Worm (Caenorhabditis elegans) whole organism, L4 larva: ENCODE measurements around the gene Y39B6A.42.

Source experiments
- F10B5.3 ChIP-seq: sonication (generic microtip); optimal IDR thresholded peaks from 2 replicates; lab custom pipeline; 2016; ENCODE audit warnings: mild to moderate bottlenecking, missing genetic modification characterization, missing compliant biosample characterization
- F26F4.8 ChIP-seq: fragments of 200-800 bp; sonication (Bioruptor generic); conservative IDR thresholded peaks from 2 replicates; pipeline ENCODE4 v1.3.6; 2022; ENCODE audit warnings: missing genetic modification characterization, missing compliant biosample characterization
- F37D6.2 ChIP-seq: sonication (generic microtip); optimal IDR thresholded peaks from 2 replicates; lab custom pipeline; 2016; ENCODE audit warnings: mild to moderate bottlenecking, missing genetic modification characterization, missing compliant biosample characterization
- F44E2.7 ChIP-seq: fragments of 200-800 bp; sonication (Bioruptor generic); IDR thresholded peaks from 2 replicates; pipeline ENCODE4 v2.1.2; 2022; ENCODE audit warnings: missing genetic modification characterization, missing compliant biosample characterization
- F49E8.2 ChIP-seq: sonication (generic microtip); optimal IDR thresholded peaks from 2 replicates; lab custom pipeline; 2016; ENCODE audit warnings: missing compliant biosample characterization, mild to moderate bottlenecking, missing genetic modification characterization, borderline replicate concordance
- T26A8.4 ChIP-seq: fragments of 200-800 bp; sonication (Bioruptor generic); IDR thresholded peaks from 2 replicates; pipeline ENCODE4 v1.3.6; 2022; ENCODE audit warnings: missing genetic modification characterization, missing compliant biosample characterization
- Y105C5A.15 ChIP-seq: fragments of 200-800 bp; sonication (Bioruptor generic); IDR thresholded peaks from 2 replicates; pipeline ENCODE4 v1.3.6; 2022; ENCODE audit warnings: missing genetic modification characterization, missing compliant biosample characterization
- Y5F2A.4 ChIP-seq: fragments of 200-800 bp; sonication (Bioruptor generic); optimal IDR thresholded peaks from 2 replicates; lab custom pipeline; 2018; ENCODE audit warnings: mild to moderate bottlenecking, missing genetic modification characterization, missing compliant biosample characterization
- ZK546.5 ChIP-seq, 2 experiments: sonication (generic microtip); optimal IDR thresholded peaks; 2 replicates each; lab custom pipeline; 2017; ENCODE audit warnings: missing biosample characterization in 2 of 2, missing genetic modification characterization in 2 of 2
- arid-1 ChIP-seq: fragments of 200-800 bp; sonication (Bioruptor generic); conservative IDR thresholded peaks from 2 replicates; pipeline ENCODE4 v1.3.6; 2022; ENCODE audit warnings: missing genetic modification reagents, missing genetic modification characterization, missing compliant biosample characterization
- ceh-20 ChIP-seq: fragments of 200-800 bp; sonication (Bioruptor generic); IDR thresholded peaks from 2 replicates; pipeline ENCODE4 v1.3.6; 2022; ENCODE audit warnings: missing genetic modification reagents, missing genetic modification characterization, missing compliant biosample characterization
- ceh-32 ChIP-seq: sonication (generic microtip); optimal IDR thresholded peaks from 2 replicates; lab custom pipeline; 2016; ENCODE audit warnings: mild to moderate bottlenecking, missing genetic modification characterization, missing compliant biosample characterization; ENCODE audit not compliant: poor library complexity
- ceh-44 ChIP-seq: fragments of 200-800 bp; sonication (Bioruptor generic); IDR thresholded peaks from 2 replicates; pipeline ENCODE4 v1.3.6; 2022; ENCODE audit warnings: missing genetic modification reagents, missing genetic modification characterization, missing compliant biosample characterization
- ceh-62 ChIP-seq: sonication (generic microtip); optimal IDR thresholded peaks from 2 replicates; lab custom pipeline; 2017; ENCODE audit warnings: missing biosample characterization, missing genetic modification characterization
- ctbp-1 ChIP-seq: fragments of 200-800 bp; sonication (Bioruptor generic); IDR thresholded peaks from 2 replicates; pipeline ENCODE4 v1.3.6; 2022; ENCODE audit warnings: missing genetic modification reagents, missing genetic modification characterization, missing compliant biosample characterization
- daf-12 ChIP-seq: fragments of 150-350 bp; optimal IDR thresholded peaks from 2 replicates; lab custom pipeline; 2014; ENCODE audit warnings: missing biosample characterization, missing genetic modification reagents, missing genetic modification characterization
- daf-16 ChIP-seq, 3 experiments: sonication (generic microtip); optimal IDR thresholded peaks; 2 replicates each; lab custom pipeline; 2016 to 2017; ENCODE audit warnings: missing genetic modification characterization in 3 of 3, missing genetic modification reagents in 3 of 3, mild to moderate bottlenecking in 2 of 3, missing compliant biosample characterization in 2 of 3, missing biosample characterization in 1 of 3, moderate library complexity in 1 of 3
- daf-8 ChIP-seq: fragments of 200-800 bp; sonication (Bioruptor generic); IDR thresholded peaks from 2 replicates; pipeline ENCODE4 v1.3.6; 2022; ENCODE audit warnings: missing genetic modification characterization, missing compliant biosample characterization
- dmd-6 ChIP-seq: fragments of 200-800 bp; sonication (Bioruptor generic); IDR thresholded peaks from 2 replicates; pipeline ENCODE4 v1.3.6; 2022; ENCODE audit warnings: missing genetic modification reagents, missing genetic modification characterization, missing compliant biosample characterization
- dmd-9 ChIP-seq: fragments of 200-800 bp; sonication (Bioruptor generic); IDR thresholded peaks from 2 replicates; pipeline ENCODE4 v1.3.6; 2022; ENCODE audit warnings: missing genetic modification reagents, missing genetic modification characterization, missing compliant biosample characterization
- duxl-1 ChIP-seq: sonication (generic microtip); optimal IDR thresholded peaks from 2 replicates; lab custom pipeline; 2016; ENCODE audit warnings: mild to moderate bottlenecking, missing genetic modification characterization, moderate library complexity, missing compliant biosample characterization; ENCODE audit not compliant: poor library complexity
- dve-1 ChIP-seq: sonication (generic microtip); optimal IDR thresholded peaks from 2 replicates; lab custom pipeline; 2017; ENCODE audit warnings: antibody characterized with exemption, mild to moderate bottlenecking, missing genetic modification characterization, missing compliant biosample characterization; ENCODE audit not compliant: insufficient read depth
- egl-43 ChIP-seq: fragments of 200-800 bp; sonication (Bioruptor generic); IDR thresholded peaks from 2 replicates; pipeline ENCODE4 v1.3.6; 2022; ENCODE audit warnings: missing genetic modification reagents, missing genetic modification characterization, missing compliant biosample characterization
- hif-1 ChIP-seq, 2 experiments: sonication (generic microtip); optimal IDR thresholded peaks; 2 replicates each; lab custom pipeline; 2016 to 2017; ENCODE audit warnings: missing compliant biosample characterization in 2 of 2, missing genetic modification characterization in 2 of 2, missing genetic modification reagents in 2 of 2, missing genotype in 2 of 2, mild to moderate bottlenecking in 1 of 2
- lin-13 ChIP-seq: fragments of 150-350 bp; optimal IDR thresholded peaks from 2 replicates; lab custom pipeline; 2014; ENCODE audit warnings: missing biosample characterization, missing genetic modification reagents, missing genetic modification characterization
- lin-29 ChIP-seq: fragments of 200-800 bp; sonication (Bioruptor generic); IDR thresholded peaks from 2 replicates; pipeline ENCODE4 v1.3.6; 2022; ENCODE audit warnings: missing genetic modification reagents, missing genetic modification characterization, missing compliant biosample characterization
- lir-3 ChIP-seq: sonication (generic microtip); optimal IDR thresholded peaks from 2 replicates; lab custom pipeline; 2016; ENCODE audit warnings: mild to moderate bottlenecking, missing genetic modification characterization, missing compliant biosample characterization
- mep-1 ChIP-seq: fragments of 150-350 bp; sonication (generic microtip); optimal IDR thresholded peaks from 3 replicates; lab custom pipeline; 2014; ENCODE audit warnings: missing biosample characterization, missing genetic modification characterization
- mes-2 ChIP-seq: sonication (generic microtip); optimal IDR thresholded peaks from 2 replicates; lab custom pipeline; 2016; ENCODE audit warnings: missing genotype, mild to moderate bottlenecking, missing genetic modification characterization, missing compliant biosample characterization; ENCODE audit not compliant: poor library complexity, severe bottlenecking
- nhr-10 ChIP-seq: fragments of 150-350 bp; optimal IDR thresholded peaks from 2 replicates; lab custom pipeline; 2014; ENCODE audit warnings: missing biosample characterization, missing genetic modification characterization
- nhr-102 ChIP-seq: sonication (generic microtip); optimal IDR thresholded peaks from 2 replicates; lab custom pipeline; 2016; ENCODE audit warnings: mild to moderate bottlenecking, missing genetic modification characterization, moderate library complexity, missing compliant biosample characterization
- nhr-11 ChIP-seq: fragments of 150-350 bp; optimal IDR thresholded peaks from 2 replicates; lab custom pipeline; 2014; ENCODE audit warnings: missing biosample characterization, missing genetic modification characterization
- nhr-25 ChIP-seq: sonication (generic microtip); optimal IDR thresholded peaks from 2 replicates; lab custom pipeline; 2017; ENCODE audit warnings: missing genetic modification characterization, mild to moderate bottlenecking, missing compliant biosample characterization, antibody characterized with exemption, moderate library complexity, borderline replicate concordance; ENCODE audit not compliant: insufficient read depth
- nhr-28 ChIP-seq: fragments of 150-350 bp; optimal IDR thresholded peaks from 2 replicates; lab custom pipeline; 2014; ENCODE audit warnings: missing biosample characterization, missing genetic modification characterization
- nhr-42 ChIP-seq: fragments of 200-800 bp; sonication (Bioruptor generic); IDR thresholded peaks from 2 replicates; pipeline ENCODE4 v1.3.6; 2022; ENCODE audit warnings: missing genetic modification characterization, missing compliant biosample characterization
- nhr-77 ChIP-seq: fragments of 150-350 bp; optimal IDR thresholded peaks from 2 replicates; lab custom pipeline; 2014; ENCODE audit warnings: missing biosample characterization, missing genetic modification characterization
- pha-4 ChIP-seq, 2 experiments: fragments of 150-350 bp in 1 of 2; fragments of 200-800 bp in 1 of 2; sonication (Bioruptor generic) in 1 of 2; IDR thresholded peaks in 1 of 2; optimal IDR thresholded peaks in 1 of 2; 2 replicates each; pipeline versions ENCODE4 v1.3.6 to Lab custom; 2014 to 2022; ENCODE audit warnings: missing genetic modification characterization in 2 of 2, missing genetic modification reagents in 2 of 2, missing biosample characterization in 1 of 2, missing compliant biosample characterization in 1 of 2
- php-3 ChIP-seq: fragments of 200-800 bp; sonication (Bioruptor generic); IDR thresholded peaks from 2 replicates; pipeline ENCODE4 v1.3.6; 2022; ENCODE audit warnings: missing genetic modification reagents, missing genetic modification characterization, missing compliant biosample characterization
- pqm-1 ChIP-seq: sonication (generic microtip); optimal IDR thresholded peaks from 2 replicates; lab custom pipeline; 2017; ENCODE audit warnings: missing biosample characterization, missing genetic modification characterization
- saeg-2 ChIP-seq: fragments of 200-800 bp; sonication (Bioruptor generic); IDR thresholded peaks from 2 replicates; pipeline ENCODE4 v1.3.6; 2022; ENCODE audit warnings: missing genetic modification reagents, missing genetic modification characterization, missing compliant biosample characterization
- sdz-12 ChIP-seq: fragments of 200-800 bp; sonication (Bioruptor generic); optimal IDR thresholded peaks from 2 replicates; lab custom pipeline; 2018; ENCODE audit warnings: mild to moderate bottlenecking, missing genetic modification characterization, missing compliant biosample characterization
- set-16 ChIP-seq: fragments of 200-800 bp; sonication (Bioruptor generic); IDR thresholded peaks from 2 replicates; pipeline ENCODE4 v1.3.6; 2022; ENCODE audit warnings: missing genetic modification reagents, missing genetic modification characterization, missing compliant biosample characterization
- tag-97 ChIP-seq: fragments of 200-800 bp; sonication (Bioruptor generic); IDR thresholded peaks from 2 replicates; pipeline ENCODE4 v1.3.6; 2022; ENCODE audit warnings: missing genetic modification characterization, missing compliant biosample characterization
- unc-39 ChIP-seq: sonication (generic microtip); optimal IDR thresholded peaks from 2 replicates; lab custom pipeline; 2017; ENCODE audit warnings: missing biosample characterization, missing genetic modification characterization
- zfp-2 ChIP-seq: sonication (generic microtip); optimal IDR thresholded peaks from 2 replicates; lab custom pipeline; 2016; ENCODE audit warnings: mild to moderate bottlenecking, missing genetic modification characterization, missing compliant biosample characterization
- zip-11 ChIP-seq: fragments of 200-800 bp; sonication (Bioruptor generic); IDR thresholded peaks from 2 replicates; pipeline ENCODE4 v1.3.6; 2022; ENCODE audit warnings: missing genetic modification characterization, missing compliant biosample characterization
- ztf-11 ChIP-seq: fragments of 150-350 bp; optimal IDR thresholded peaks from 2 replicates; lab custom pipeline; 2014; ENCODE audit warnings: missing biosample characterization, missing genetic modification characterization
- ztf-7 ChIP-seq: fragments of 150-350 bp; optimal IDR thresholded peaks from 2 replicates; lab custom pipeline; 2014; ENCODE audit warnings: missing biosample characterization, missing genetic modification characterization

The Y39B6A.42 gene

ce11 chrV:18957267-18957843 is 12.1 kb downstream of the Y39B6A.42 start, which contains the start of gene hrg-10:
Gene hrg-10 (minus strand): TSS chrV:18957317.
- no peak for TF ChIP-seq tag-97 (GFP tag; lab: Robert Waterston, UW)
- TF ChIP-seq ceh-32, result no peak
- TF ChIP-seq nhr-11, result no peak
- TF ChIP-seq dve-1 (tag; lab: Kevin White, UChicago), result peak; percentile 38
- no peak for TF ChIP-seq dmd-9 (GFP tag; lab: Robert Waterston, UW)
- TF ChIP-seq F26F4.8 (GFP tag; lab: Robert Waterston, UW), result no peak
- TF ChIP-seq lin-29, result no peak
- no peak for TF ChIP-seq duxl-1 (tag; lab: Kevin White, UChicago)
- TF ChIP-seq Y105C5A.15 (GFP tag; lab: Robert Waterston, UW), result no peak
- peak; percentile 3 for TF ChIP-seq nhr-77 (tag; lab: Kevin White, UChicago)
- no peak for TF ChIP-seq unc-39 (tag; lab: Kevin White, UChicago)
- no peak for TF ChIP-seq hif-1 (tag; optimal IDR thresholded peaks at IDR 0.05; lab: Kevin White, UChicago)
- TF ChIP-seq ctbp-1 (GFP tag; lab: Robert Waterston, UW), result no peak
- TF ChIP-seq nhr-102 (tag; lab: Kevin White, UChicago), result no peak
- no peak for TF ChIP-seq T26A8.4 (GFP tag; lab: Robert Waterston, UW)
- TF ChIP-seq lir-3 (tag; lab: Kevin White, UChicago), result no peak
- no peak for TF ChIP-seq daf-12
- TF ChIP-seq sdz-12 (GFP tag; lab: Kevin White, UChicago), result no peak
- TF ChIP-seq saeg-2 (GFP tag; lab: Robert Waterston, UW), result no peak
- TF ChIP-seq nhr-42 (GFP tag; lab: Robert Waterston, UW), result no peak
- TF ChIP-seq F44E2.7, result no peak
- peak; percentile 15 for TF ChIP-seq mep-1 (tag; lab: Kevin White, UChicago)
- TF ChIP-seq mes-2, result no peak
- no peak for TF ChIP-seq nhr-10 (tag; lab: Kevin White, UChicago)
- no peak for TF ChIP-seq lin-13 (GFP tag; lab: Kevin White, UChicago)
- no peak for TF ChIP-seq ceh-62
- no peak for TF ChIP-seq daf-16 (GFP tag; optimal IDR thresholded peaks at IDR 0.05; lab: Kevin White, UChicago)
- TF ChIP-seq daf-16 (tag; optimal IDR thresholded peaks at IDR 0.05; lab: Kevin White, UChicago), result peak; percentile 88
- TF ChIP-seq daf-8 (GFP tag; lab: Robert Waterston, UW), result no peak
- TF ChIP-seq set-16 (GFP tag; lab: Robert Waterston, UW), result no peak
- no peak for TF ChIP-seq ztf-7
- TF ChIP-seq zfp-2 (tag; lab: Kevin White, UChicago), result no peak
- TF ChIP-seq egl-43 (GFP tag; lab: Robert Waterston, UW), result no peak
- no peak for TF ChIP-seq F37D6.2 (tag; lab: Kevin White, UChicago)
- TF ChIP-seq ZK546.5 (tag; optimal IDR thresholded peaks at IDR 0.05; lab: Kevin White, UChicago), result no peak
- TF ChIP-seq arid-1 (GFP tag; lab: Robert Waterston, UW), result no peak
- no peak for TF ChIP-seq Y5F2A.4
- TF ChIP-seq zip-11 (GFP tag; lab: Robert Waterston, UW), result no peak
- no peak for TF ChIP-seq ceh-44 (GFP tag; lab: Robert Waterston, UW)
- no peak for TF ChIP-seq F10B5.3 (tag; lab: Kevin White, UChicago)
- TF ChIP-seq F49E8.2 (tag; lab: Kevin White, UChicago), result no peak
- peak; percentile 44 for TF ChIP-seq dmd-6 (GFP tag; lab: Robert Waterston, UW)
- no peak for TF ChIP-seq ceh-20 (GFP tag; lab: Robert Waterston, UW)
- TF ChIP-seq ztf-11, result no peak
- no peak for TF ChIP-seq nhr-25 (tag; lab: Kevin White, UChicago)
- TF ChIP-seq nhr-28 (tag; lab: Kevin White, UChicago), result peak; percentile 41
- no peak for TF ChIP-seq pha-4 (GFP tag; IDR thresholded peaks at IDR 0.05; lab: Robert Waterston, UW)
- no peak for TF ChIP-seq pha-4 (tag; optimal IDR thresholded peaks at IDR 0.05; lab: Kevin White, UChicago)
- TF ChIP-seq php-3, result no peak
- peak; percentile 24 for TF ChIP-seq pqm-1 (tag; lab: Kevin White, UChicago)
- TF ChIP-seq, all 104 proteins: peak for 7
